Worm (Caenorhabditis elegans) whole organism, mixed stage, embryonic: ENCODE data around the gene dve-1.
A peak's percentile ranks its signal among the peaks of the same experiment; 100 is the strongest.

Experiments
- M03D4.4 ChIP-seq: sonication (generic microtip); optimal IDR thresholded peaks from 2 replicates; lab custom pipeline; 2017; ENCODE audit warnings: mild to moderate bottlenecking, missing genetic modification characterization, missing compliant biosample characterization
- ceh-43 ChIP-seq: fragments of 200-800 bp; sonication (Bioruptor generic); optimal IDR thresholded peaks from 2 replicates; lab custom pipeline; 2018; ENCODE audit warnings: mild to moderate bottlenecking, missing genetic modification characterization, moderate library complexity, missing compliant biosample characterization
- ceh-83 ChIP-seq: fragments of 200-800 bp; sonication (Bioruptor generic); optimal IDR thresholded peaks from 2 replicates; lab custom pipeline; 2018; ENCODE audit warnings: mild to moderate bottlenecking, missing genetic modification characterization, missing compliant biosample characterization
- cnd-1 ChIP-seq: fragments of 200-800 bp; sonication (Bioruptor generic); optimal IDR thresholded peaks from 2 replicates; lab custom pipeline; 2018; ENCODE audit warnings: mild to moderate bottlenecking, missing genetic modification characterization, missing compliant biosample characterization
- drap-1 ChIP-seq: fragments of 200-800 bp; sonication (Bioruptor generic); optimal IDR thresholded peaks from 3 replicates; lab custom pipeline; 2018; ENCODE audit warnings: mild to moderate bottlenecking, missing genetic modification characterization, missing compliant biosample characterization
- elt-1 ChIP-seq: sonication (generic microtip); optimal IDR thresholded peaks from 2 replicates; lab custom pipeline; 2017; ENCODE audit warnings: missing genetic modification characterization, mild to moderate bottlenecking, missing compliant biosample characterization, antibody characterized with exemption, moderate library complexity, borderline replicate concordance; ENCODE audit not compliant: insufficient read depth
- elt-3 ChIP-seq: fragments of 150-350 bp; optimal IDR thresholded peaks from 2 replicates; lab custom pipeline; 2014; ENCODE audit warnings: missing biosample characterization, missing genetic modification characterization
- flh-1 ChIP-seq: fragments of 200-800 bp; sonication (Bioruptor generic); optimal IDR thresholded peaks from 2 replicates; lab custom pipeline; 2018; ENCODE audit warnings: mild to moderate bottlenecking, missing genetic modification characterization, moderate library complexity, missing compliant biosample characterization
- hlh-1 ChIP-seq: fragments of 150-350 bp; optimal IDR thresholded peaks from 2 replicates; lab custom pipeline; 2014; ENCODE audit warnings: missing biosample characterization, missing genetic modification reagents, missing genetic modification characterization
- lin-13 ChIP-seq: fragments of 150-350 bp; optimal IDR thresholded peaks from 2 replicates; lab custom pipeline; 2014; ENCODE audit warnings: missing biosample characterization, missing genetic modification characterization
- lsy-2 ChIP-seq: fragments of 150-350 bp; optimal IDR thresholded peaks from 2 replicates; lab custom pipeline; 2014; ENCODE audit warnings: missing biosample characterization, missing genetic modification characterization
- mab-5 ChIP-seq: fragments of 150-350 bp; optimal IDR thresholded peaks from 2 replicates; lab custom pipeline; 2014; ENCODE audit warnings: missing biosample characterization, missing genetic modification characterization
- mep-1 ChIP-seq: fragments of 150-350 bp; optimal IDR thresholded peaks from 2 replicates; lab custom pipeline; 2017; ENCODE audit warnings: missing biosample characterization, missing genetic modification reagents, missing genetic modification characterization, inconsistent platforms
- mls-2 ChIP-seq: sonication (generic microtip); optimal IDR thresholded peaks from 2 replicates; lab custom pipeline; 2016; ENCODE audit warnings: mild to moderate bottlenecking, missing genetic modification characterization, moderate library complexity, missing compliant biosample characterization
- nhr-237 ChIP-seq: fragments of 150-350 bp; optimal IDR thresholded peaks from 2 replicates; lab custom pipeline; 2014; ENCODE audit warnings: missing biosample characterization, missing genetic modification characterization
- snpc-4 ChIP-seq: fragments of 150-350 bp; optimal IDR thresholded peaks from 2 replicates; lab custom pipeline; 2014; ENCODE audit warnings: missing biosample characterization, missing genetic modification characterization
- sptf-1 ChIP-seq: sonication (generic microtip); optimal IDR thresholded peaks from 2 replicates; lab custom pipeline; 2017; ENCODE audit warnings: mild to moderate bottlenecking, missing genetic modification characterization, moderate library complexity, missing compliant biosample characterization
- unc-120 ChIP-seq: sonication (generic microtip); optimal IDR thresholded peaks from 2 replicates; lab custom pipeline; 2017; ENCODE audit warnings: missing genetic modification characterization, missing compliant biosample characterization; ENCODE audit not compliant: poor library complexity, severe bottlenecking
- unc-39 ChIP-seq: fragments of 150-350 bp; optimal IDR thresholded peaks from 2 replicates; lab custom pipeline; 2014; ENCODE audit warnings: missing biosample characterization, missing genetic modification characterization
- zip-8 ChIP-seq: fragments of 150-350 bp; optimal IDR thresholded peaks from 2 replicates; lab custom pipeline; 2014; ENCODE audit warnings: missing biosample characterization, missing genetic modification characterization
- ztf-11 ChIP-seq: fragments of 150-350 bp; optimal IDR thresholded peaks from 2 replicates; lab custom pipeline; 2014; ENCODE audit warnings: missing biosample characterization, missing genetic modification characterization

dve-1 gene

DNA sequence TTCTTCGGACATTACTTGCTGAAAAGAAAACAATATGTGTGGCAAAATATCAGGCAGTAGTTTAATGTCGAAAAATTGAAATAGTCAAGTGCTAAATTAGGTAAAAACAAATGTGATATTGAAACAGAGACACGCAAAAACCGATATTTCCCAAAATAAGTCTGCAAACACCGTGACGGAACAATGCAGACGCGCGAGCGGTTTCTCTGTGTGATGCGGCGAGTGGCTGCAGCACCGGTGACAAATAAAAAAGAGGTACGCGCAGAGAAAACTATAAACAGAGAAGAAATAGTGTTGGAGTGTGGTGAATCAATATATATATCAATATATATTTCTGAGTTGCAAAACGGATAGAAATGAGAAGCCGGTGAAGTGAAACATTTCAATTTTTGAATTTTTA, 50.9 kb downstream of the dve-1 start, which contains the start of gene ife-2 (continued):
- peak; percentile 20 for TF ChIP-seq nhr-237 (tag; lab: Kevin White, UChicago)
- TF ChIP-seq, all 35 proteins: peak for 11

DNA sequence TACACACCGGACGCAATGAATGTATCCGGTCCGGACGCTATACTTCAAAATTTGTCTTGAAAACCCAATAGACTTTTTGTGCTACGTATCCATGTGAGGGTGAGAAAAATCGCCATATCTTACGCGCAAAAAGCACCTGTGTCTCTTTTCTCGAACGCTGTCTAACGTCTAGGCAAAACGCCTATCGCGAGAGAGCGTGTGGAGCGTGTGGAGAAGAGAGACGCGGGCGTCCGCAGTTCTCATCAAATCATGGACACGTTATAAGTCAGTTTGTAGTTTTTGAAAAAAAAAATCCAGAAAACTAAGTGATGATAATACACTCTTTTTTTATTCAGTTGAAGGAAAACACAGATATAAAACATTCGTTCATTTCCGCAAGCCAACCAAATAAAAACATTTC, 52.6 kb downstream of the dve-1 start:
- no peak for TF ChIP-seq mep-1
- no peak for TF ChIP-seq nhr-237 (tag; lab: Kevin White, UChicago)
- no peak for TF ChIP-seq M03D4.4 (tag; lab: Kevin White, UChicago)
- TF ChIP-seq ceh-83 = no peak
- TF ChIP-seq zip-8 (tag; lab: Kevin White, UChicago) = no peak
- no peak for TF ChIP-seq hlh-1 (tag; lab: Kevin White, UChicago)
- TF ChIP-seq unc-120 (tag; lab: Kevin White, UChicago) = no peak
- no peak for TF ChIP-seq mab-5 (tag; lab: Kevin White, UChicago)
- TF ChIP-seq unc-39 (tag; lab: Kevin White, UChicago) = no peak
- TF ChIP-seq mls-2 (tag; lab: Kevin White, UChicago) = no peak
- TF ChIP-seq sptf-1 (tag; lab: Kevin White, UChicago) = no peak
- TF ChIP-seq elt-3 (tag; lab: Kevin White, UChicago) = no peak
- no peak for TF ChIP-seq flh-1 (GFP tag; lab: Kevin White, UChicago)

DNA sequence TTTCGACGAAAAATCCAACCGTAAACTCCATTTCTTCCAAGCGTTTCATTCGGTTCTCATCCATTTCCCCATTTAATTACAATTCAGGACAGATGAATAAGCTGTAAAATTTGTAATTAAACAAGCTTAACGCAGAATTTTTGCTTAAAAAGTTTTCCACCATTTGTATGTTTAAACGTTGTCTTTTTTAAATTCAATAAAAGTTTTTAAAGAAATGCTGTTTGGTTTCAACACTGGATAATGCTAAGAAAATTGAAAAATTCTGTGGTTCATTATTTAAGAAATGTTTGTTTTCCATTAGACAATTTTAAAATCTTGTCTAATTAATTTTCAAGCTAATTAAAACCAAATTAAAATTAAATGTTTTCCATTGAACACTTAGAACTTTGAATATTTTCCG, 53.1 kb downstream of the dve-1 start, which contains the start of gene R04A9.3:
TSS of gene R04A9.3 (minus strand) at position 101 of the 400 bp plus-strand sequence.
- TF ChIP-seq ceh-83 (no peak), drap-1 (GFP tag; lab: Kevin White, UChicago) (no peak), ztf-11 (tag; lab: Kevin White, UChicago) (no peak), ceh-43 (GFP tag; lab: Kevin White, UChicago) (no peak), unc-39 (tag; lab: Kevin White, UChicago) (no peak), lsy-2 (tag; lab: Kevin White, UChicago) (no peak), snpc-4 (tag; lab: Kevin White, UChicago) (no peak), cnd-1 (tag; lab: Kevin White, UChicago) (no peak), hlh-1 (tag; lab: Kevin White, UChicago) (no peak), lin-13 (tag; lab: Kevin White, UChicago) (no peak), elt-1 (tag; lab: Kevin White, UChicago) (no peak), mls-2 (tag; lab: Kevin White, UChicago) (no peak), unc-120 (tag; lab: Kevin White, UChicago) (no peak)
